Fruit fly (Drosophila melanogaster) whole organism, embryonic: ENCODE measurements around the gene Tlk.

Experiments
- Antp ChIP-seq: fragments of 200-800 bp; sonication (Bioruptor generic); optimal IDR thresholded peaks from 3 replicates; lab custom pipeline; 2016; ENCODE audit warnings: missing biosample characterization, missing genetic modification characterization
- CG10321 ChIP-seq: fragments of 200-800 bp; sonication (Bioruptor generic); IDR thresholded peaks from 2 replicates; pipeline ENCODE4 v1.3.6; 2022; ENCODE audit warnings: missing biosample characterization, missing genetic modification characterization
- CG10431 ChIP-seq: fragments of 200-800 bp; sonication (Bioruptor generic); optimal IDR thresholded peaks from 3 replicates; lab custom pipeline; 2018; ENCODE audit warnings: missing biosample characterization, mild to moderate bottlenecking, missing genetic modification characterization
- CG11723 ChIP-seq: fragments of 200-800 bp; sonication (Bioruptor generic); optimal IDR thresholded peaks from 2 replicates; lab custom pipeline; 2017; ENCODE audit warnings: missing biosample characterization, mild to moderate bottlenecking, missing genetic modification characterization
- CG13287 ChIP-seq: fragments of 200-800 bp; sonication (Bioruptor generic); IDR thresholded peaks from 2 replicates; pipeline ENCODE4 v1.3.6; 2022; ENCODE audit warnings: missing biosample characterization, missing genetic modification characterization; ENCODE audit not compliant: partially characterized antibody
- CG13894 ChIP-seq: fragments of 200-800 bp; sonication (Bioruptor generic); optimal IDR thresholded peaks from 3 replicates; lab custom pipeline; 2018; ENCODE audit warnings: missing biosample characterization, mild to moderate bottlenecking, missing genetic modification characterization, moderate library complexity
- CG14441 ChIP-seq: fragments of 200-800 bp; sonication (Bioruptor generic); IDR thresholded peaks from 2 replicates; pipeline ENCODE4 v1.3.6; 2022; ENCODE audit warnings: missing biosample characterization, missing genetic modification characterization
- CG14710 ChIP-seq: fragments of 200-800 bp; sonication (Bioruptor generic); optimal IDR thresholded peaks from 3 replicates; lab custom pipeline; 2019; ENCODE audit warnings: missing biosample characterization, mild to moderate bottlenecking, missing genetic modification characterization, moderate library complexity
- CG15073 ChIP-seq: fragments of 200-800 bp; sonication (Bioruptor generic); optimal IDR thresholded peaks from 2 replicates; lab custom pipeline; 2016; ENCODE audit warnings: missing biosample characterization, missing genetic modification characterization
- CG16813 ChIP-seq: fragments of 200-800 bp; sonication (Bioruptor generic); IDR thresholded peaks from 3 replicates; pipeline ENCODE4 v1.3.6; 2022; ENCODE audit warnings: missing biosample characterization, missing genetic modification characterization; ENCODE audit not compliant: partially characterized antibody
- CG17912 ChIP-seq: fragments of 200-800 bp; sonication (Bioruptor generic); optimal IDR thresholded peaks from 2 replicates; lab custom pipeline; 2018; ENCODE audit warnings: missing biosample characterization, mild to moderate bottlenecking, missing genetic modification characterization
- CG1832 ChIP-seq: fragments of 200-800 bp; sonication (Bioruptor generic); optimal IDR thresholded peaks from 2 replicates; lab custom pipeline; 2017; ENCODE audit warnings: missing biosample characterization, mild to moderate bottlenecking, missing genetic modification characterization, inconsistent platforms
- CG18599 ChIP-seq: fragments of 200-800 bp; sonication (Bioruptor generic); optimal IDR thresholded peaks from 3 replicates; lab custom pipeline; 2017; ENCODE audit warnings: missing biosample characterization, missing genetic modification characterization, mild to moderate bottlenecking, moderate library complexity, missing genetic modification reagents
- CG43689 ChIP-seq: fragments of 200-800 bp; sonication (Bioruptor generic); IDR thresholded peaks from 2 replicates; pipeline ENCODE4 v1.3.6; 2022; ENCODE audit warnings: missing biosample characterization, missing genetic modification characterization
- CG5245 ChIP-seq: fragments of 200-800 bp; sonication (Bioruptor generic); optimal IDR thresholded peaks from 3 replicates; lab custom pipeline; 2016; ENCODE audit warnings: missing biosample characterization, missing genetic modification characterization
- CG8478 ChIP-seq: fragments of >200 bp; optimal IDR thresholded peaks from 2 replicates; lab custom pipeline; 2018
- Doc3 ChIP-seq: fragments of 200-800 bp; sonication (Bioruptor generic); IDR thresholded peaks from 3 replicates; pipeline ENCODE4 v1.3.6; 2022; ENCODE audit warnings: missing biosample characterization, missing genetic modification characterization; ENCODE audit not compliant: partially characterized antibody
- Dp ChIP-seq: fragments of 200-800 bp; sonication (Bioruptor generic); optimal IDR thresholded peaks from 2 replicates; lab custom pipeline; 2018; ENCODE audit warnings: missing biosample characterization, mild to moderate bottlenecking, missing genetic modification characterization, moderate library complexity
- Dref ChIP-seq: fragments of 200-800 bp; sonication (Bioruptor generic); IDR thresholded peaks from 2 replicates; pipeline ENCODE4 v1.3.6; 2022; ENCODE audit warnings: missing biosample characterization, missing genetic modification characterization
- E2f1 ChIP-seq: fragments of 200-800 bp; sonication (Bioruptor generic); IDR thresholded peaks from 2 replicates; pipeline ENCODE4 v1.3.6; 2022; ENCODE audit warnings: missing biosample characterization, missing genetic modification characterization
- Ets65A ChIP-seq: fragments of 200-800 bp; sonication (Bioruptor generic); peaks from one replicate; lab custom pipeline; 2016; ENCODE audit warnings: missing biosample characterization, missing genetic modification characterization
- Gug ChIP-seq: fragments of 200-800 bp; sonication (Bioruptor generic); IDR thresholded peaks from 4 replicates; pipeline ENCODE4 v1.3.6; 2022; ENCODE audit warnings: missing biosample characterization, missing genetic modification characterization
- HmgD ChIP-seq: fragments of 200-800 bp; sonication (Bioruptor generic); optimal IDR thresholded peaks from 3 replicates; lab custom pipeline; 2016; ENCODE audit warnings: missing biosample characterization, missing genetic modification characterization
- Jarid2 ChIP-seq: fragments of 200-800 bp; sonication (Bioruptor generic); optimal IDR thresholded peaks from 3 replicates; lab custom pipeline; 2017; ENCODE audit warnings: mild to moderate bottlenecking, missing biosample characterization, missing genetic modification reagents, missing genetic modification characterization
- MTF-1 ChIP-seq: fragments of 200-800 bp; sonication (Bioruptor generic); optimal IDR thresholded peaks from 2 replicates; lab custom pipeline; 2018; ENCODE audit warnings: missing biosample characterization, mild to moderate bottlenecking, missing genetic modification characterization, borderline replicate concordance
- Max ChIP-seq: fragments of 200-800 bp; sonication (Bioruptor generic); optimal IDR thresholded peaks from 2 replicates; lab custom pipeline; 2016; ENCODE audit warnings: missing biosample characterization, mild to moderate bottlenecking, missing genetic modification characterization
- Rfx ChIP-seq: fragments of 200-800 bp; sonication (Bioruptor generic); IDR thresholded peaks from 2 replicates; pipeline ENCODE4 v1.3.6; 2022; ENCODE audit warnings: missing biosample characterization, missing genetic modification characterization
- Scr ChIP-seq: fragments of 200-800 bp; sonication (Bioruptor generic); IDR thresholded peaks from 2 replicates; pipeline ENCODE4 v1.3.6; 2022; ENCODE audit warnings: missing biosample characterization, missing genetic modification characterization; ENCODE audit not compliant: partially characterized antibody
- Taf1 ChIP-seq: fragments of 200-800 bp; sonication (Bioruptor generic); IDR thresholded peaks from 2 replicates; pipeline ENCODE4 v1.3.6; 2022; ENCODE audit warnings: missing biosample characterization, missing genetic modification characterization
- Usf ChIP-seq: fragments of 200-800 bp; sonication (Bioruptor generic); optimal IDR thresholded peaks from 2 replicates; lab custom pipeline; 2017; ENCODE audit warnings: missing genotype, missing biosample characterization, missing genetic modification characterization
- Vsx1 ChIP-seq: fragments of 200-800 bp; sonication (Bioruptor generic); optimal IDR thresholded peaks from 2 replicates; lab custom pipeline; 2017; ENCODE audit warnings: missing biosample characterization, mild to moderate bottlenecking, missing genetic modification characterization, missing genetic modification reagents
- ac ChIP-seq: fragments of 200-800 bp; sonication (Bioruptor generic); optimal IDR thresholded peaks from 3 replicates; lab custom pipeline; 2017; ENCODE audit warnings: missing biosample characterization, mild to moderate bottlenecking, missing genetic modification characterization
- ap ChIP-seq: fragments of 200-800 bp; sonication (Bioruptor generic); IDR thresholded peaks from 2 replicates; pipeline ENCODE4 v1.3.6; 2022; ENCODE audit warnings: missing biosample characterization, missing genetic modification characterization
- ara ChIP-seq: fragments of 200-800 bp; sonication (Bioruptor generic); IDR thresholded peaks from 2 replicates; pipeline ENCODE4 v1.3.6; 2022; ENCODE audit warnings: missing biosample characterization, missing genetic modification characterization
- cas ChIP-seq: fragments of 200-800 bp; sonication (Bioruptor generic); IDR thresholded peaks from 2 replicates; pipeline ENCODE4 v1.3.6; 2022; ENCODE audit warnings: missing biosample characterization, missing genetic modification characterization
- crol ChIP-seq: fragments of 200-800 bp; sonication (Bioruptor generic); IDR thresholded peaks from 2 replicates; pipeline ENCODE4 v1.3.6; 2022; ENCODE audit warnings: missing biosample characterization, missing genetic modification characterization
- dmrt11E ChIP-seq: fragments of 200-800 bp; sonication (Bioruptor generic); optimal IDR thresholded peaks from 3 replicates; lab custom pipeline; 2018; ENCODE audit warnings: missing biosample characterization, mild to moderate bottlenecking, missing genetic modification characterization, moderate library complexity
- dmrt99B ChIP-seq: fragments of 200-800 bp; sonication (Bioruptor generic); optimal IDR thresholded peaks from 2 replicates; lab custom pipeline; 2018; ENCODE audit warnings: missing biosample characterization, mild to moderate bottlenecking, missing genetic modification characterization, moderate library complexity
- emc ChIP-seq: fragments of 200-800 bp; sonication (Bioruptor generic); optimal IDR thresholded peaks from 2 replicates; lab custom pipeline; 2016; ENCODE audit warnings: missing biosample characterization, missing genetic modification characterization
- grau ChIP-seq: fragments of 200-800 bp; optimal IDR thresholded peaks from 3 replicates; lab custom pipeline; 2019; ENCODE audit warnings: missing biosample characterization, mild to moderate bottlenecking, missing genetic modification characterization, moderate library complexity
- jing ChIP-seq: fragments of 200-800 bp; sonication (Bioruptor generic); optimal IDR thresholded peaks from 2 replicates; lab custom pipeline; 2018; ENCODE audit warnings: missing biosample characterization, mild to moderate bottlenecking, missing genetic modification characterization
- jumu ChIP-seq: fragments of 200-800 bp; sonication (Bioruptor generic); optimal IDR thresholded peaks from 3 replicates; lab custom pipeline; 2016; ENCODE audit warnings: missing biosample characterization, missing genetic modification characterization
- mirr ChIP-seq: fragments of 200-800 bp; sonication (Bioruptor generic); optimal IDR thresholded peaks from 3 replicates; lab custom pipeline; 2018; ENCODE audit warnings: missing biosample characterization, mild to moderate bottlenecking, missing genetic modification characterization
- nom ChIP-seq: fragments of 200-800 bp; sonication (Bioruptor generic); optimal IDR thresholded peaks from 2 replicates; lab custom pipeline; 2017; ENCODE audit warnings: missing biosample characterization, missing genetic modification characterization, mild to moderate bottlenecking, moderate library complexity, missing genetic modification reagents
- otp ChIP-seq: fragments of 200-800 bp; sonication (Bioruptor generic); IDR thresholded peaks from 3 replicates; pipeline ENCODE4, ENCODE4 v1.3.6; 2022; ENCODE audit warnings: missing biosample characterization, missing genetic modification characterization
- scrt ChIP-seq: fragments of 200-800 bp; sonication (Bioruptor generic); optimal IDR thresholded peaks from 2 replicates; lab custom pipeline; 2018; ENCODE audit warnings: missing biosample characterization, mild to moderate bottlenecking, missing genetic modification characterization, moderate library complexity
- sd ChIP-seq: fragments of 200-800 bp; sonication (Bioruptor generic); optimal IDR thresholded peaks from 3 replicates; lab custom pipeline; 2018; ENCODE audit warnings: missing biosample characterization, mild to moderate bottlenecking, missing genetic modification characterization, moderate library complexity
- sna ChIP-seq: fragments of 200-800 bp; sonication (Bioruptor generic); IDR thresholded peaks from 2 replicates; pipeline ENCODE4 v1.3.6; 2022; ENCODE audit warnings: missing biosample characterization, missing genetic modification characterization; ENCODE audit not compliant: partially characterized antibody
- tna ChIP-seq: fragments of 200-800 bp; sonication (Bioruptor generic); IDR thresholded peaks from 2 replicates; pipeline ENCODE4 v1.3.6; 2022; ENCODE audit warnings: missing biosample characterization, missing genetic modification characterization; ENCODE audit not compliant: partially characterized antibody
- twi ChIP-seq: fragments of 200-800 bp; optimal IDR thresholded peaks from 2 replicates; lab custom pipeline; 2019; ENCODE audit warnings: missing biosample characterization, mild to moderate bottlenecking, missing genetic modification characterization, moderate library complexity
- vfl ChIP-seq: fragments of 200-800 bp; sonication (Bioruptor generic); optimal IDR thresholded peaks from 2 replicates; lab custom pipeline; 2016; ENCODE audit warnings: missing biosample characterization, missing genetic modification characterization

The Tlk gene

DNA sequence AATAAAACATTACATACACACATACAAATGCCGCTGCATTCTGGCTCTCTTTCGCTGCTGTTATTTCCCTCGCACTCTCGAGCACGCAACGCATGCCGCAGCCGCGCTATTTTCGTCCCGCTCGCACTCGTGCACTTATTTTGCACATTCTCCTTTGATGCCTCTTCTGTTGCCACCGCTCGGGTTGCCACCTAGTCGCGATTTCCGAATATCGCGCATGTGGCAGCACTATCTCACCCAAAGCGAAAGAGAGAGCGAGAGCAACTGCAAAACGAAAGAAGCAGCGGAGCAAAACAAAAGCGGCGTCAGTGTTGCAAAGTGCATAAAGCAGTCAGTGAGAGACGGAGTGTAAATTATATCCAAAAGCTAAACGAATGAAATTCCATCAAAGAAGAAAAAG is 61.1 kb downstream of the Tlk start (continued):
- peak; percentile 61; the same call in 1 of the 2 replicates for TF ChIP-seq sna
- no peak for TF ChIP-seq Vsx1 (GFP tag; lab: Kevin White, UChicago)
- TF ChIP-seq CG11723 (GFP tag; lab: Kevin White, UChicago) = no peak
- peak; percentile 93 for TF ChIP-seq CG1832 (GFP tag; lab: Kevin White, UChicago)
- TF ChIP-seq crol = no peak
- peak; percentile 21 for TF ChIP-seq mirr
- TF ChIP-seq Dp (GFP tag; lab: Kevin White, UChicago) = no peak
- TF ChIP-seq CG14441 (GFP tag; lab: Robert Waterston, UW) = no peak
- TF ChIP-seq CG13287 = peak; percentile 67
- TF ChIP-seq Dref (GFP tag; lab: Robert Waterston, UW) = no peak
- TF ChIP-seq Doc3 = no peak
- peak; percentile 28 for TF ChIP-seq nom (GFP tag; lab: Kevin White, UChicago)
- TF ChIP-seq otp = no peak
- no peak for TF ChIP-seq Max (GFP tag; lab: Kevin White, UChicago)
- no peak for TF ChIP-seq ac (GFP tag; lab: Kevin White, UChicago)
- peak; percentile 42 for TF ChIP-seq jumu (GFP tag; lab: Kevin White, UChicago)
- TF ChIP-seq Rfx = no peak; the same call in 1 of the 2 replicates
- peak; percentile 24 for TF ChIP-seq CG14710 (tag; lab: Kevin White, UChicago)
- peak; percentile 86 for TF ChIP-seq sd
- no peak for TF ChIP-seq CG10431 (GFP tag; lab: Kevin White, UChicago)
- peak; percentile 14 for TF ChIP-seq twi (tag; lab: Kevin White, UChicago)
- 0 out of 3 replicates have a peak, but pooled peaks have one; percentile 27 for TF ChIP-seq CG16813 (GFP tag; lab: Robert Waterston, UW)
- TF ChIP-seq MTF-1 (GFP tag; lab: Kevin White, UChicago) = no peak
- TF ChIP-seq CG17912 (GFP tag; lab: Kevin White, UChicago) = no peak
- no peak for TF ChIP-seq ara
- peak; percentile 33 for TF ChIP-seq scrt (GFP tag; lab: Kevin White, UChicago)
- TF ChIP-seq emc (GFP tag; lab: Kevin White, UChicago) = no peak
- TF ChIP-seq Scr (GFP tag; lab: Robert Waterston, UW) = no peak; the same call in none of the 2 replicates
- TF ChIP-seq Taf1 = no peak
- peak; percentile 37 for TF ChIP-seq CG8478 (lab: Kevin White, UChicago)
- peak; percentile 33 for TF ChIP-seq CG18599 (GFP tag; lab: Kevin White, UChicago)
- TF ChIP-seq Usf (GFP tag; lab: Kevin White, UChicago) = no peak
- TF ChIP-seq grau (tag; lab: Kevin White, UChicago) = peak; percentile 40
- no peak for TF ChIP-seq Jarid2 (GFP tag; lab: Kevin White, UChicago)
- TF ChIP-seq cas (GFP tag; lab: Robert Waterston, UW) = no peak
- TF ChIP-seq CG5245 (GFP tag; lab: Kevin White, UChicago) = no peak
- TF ChIP-seq CG15073 (GFP tag; lab: Kevin White, UChicago) = no peak
- TF ChIP-seq CG10321 (GFP tag; lab: Robert Waterston, UW) = peak; percentile 93
- TF ChIP-seq tna (GFP tag; lab: Robert Waterston, UW) = no peak
- TF ChIP-seq Ets65A (GFP tag; lab: Kevin White, UChicago) = peak; percentile 62
- TF ChIP-seq ap (GFP tag; lab: Robert Waterston, UW) = no peak
- peak; percentile 16 for TF ChIP-seq CG13894 (tag; lab: Kevin White, UChicago)
- peak; percentile 55 for TF ChIP-seq vfl
- TF ChIP-seq E2f1 (GFP tag; lab: Robert Waterston, UW) = no peak
- peak; percentile 1 for TF ChIP-seq dmrt99B (tag; lab: Kevin White, UChicago)
- no peak for TF ChIP-seq jing (GFP tag; lab: Kevin White, UChicago)
- TF ChIP-seq dmrt11E = no peak
- no peak for TF ChIP-seq CG43689 (GFP tag; lab: Robert Waterston, UW)
- no peak for TF ChIP-seq Gug (GFP tag; lab: Robert Waterston, UW)
- TF ChIP-seq HmgD = peak; percentile 68
- peak; percentile 5 for TF ChIP-seq Antp
